Worm (Caenorhabditis elegans) whole organism, late embryonic: ENCODE measurements around the gene cni-1.

Source experiments
- C38D4.7 ChIP-seq: fragments of 200-800 bp; sonication (Bioruptor generic); optimal IDR thresholded peaks from 2 replicates; lab custom pipeline; 2018; ENCODE audit warnings: mild to moderate bottlenecking, missing genetic modification characterization, moderate library complexity, missing compliant biosample characterization
- F13H6.1 ChIP-seq: sonication (generic microtip); optimal IDR thresholded peaks from 2 replicates; lab custom pipeline; 2016; ENCODE audit warnings: missing genetic modification characterization, missing compliant biosample characterization
- K09A11.1 ChIP-seq: sonication (generic microtip); optimal IDR thresholded peaks from 2 replicates; lab custom pipeline; 2017; ENCODE audit warnings: antibody characterized with exemption, mild to moderate bottlenecking, missing genetic modification characterization, missing compliant biosample characterization; ENCODE audit not compliant: insufficient read depth
- T23F11.4 ChIP-seq: fragments of 200-800 bp; sonication (Bioruptor generic); optimal IDR thresholded peaks from 2 replicates; lab custom pipeline; 2018; ENCODE audit warnings: mild to moderate bottlenecking, missing genetic modification characterization, missing compliant biosample characterization
- ama-1 ChIP-seq: fragments of 150-350 bp; optimal IDR thresholded peaks from 2 replicates; lab custom pipeline; 2014
- ceh-14 ChIP-seq: sonication (generic microtip); optimal IDR thresholded peaks from 2 replicates; lab custom pipeline; 2016; ENCODE audit warnings: missing genotype, missing genetic modification characterization, missing compliant biosample characterization
- ceh-19 ChIP-seq: fragments of 200-800 bp; sonication (Bioruptor generic); optimal IDR thresholded peaks from 2 replicates; lab custom pipeline; 2018; ENCODE audit warnings: mild to moderate bottlenecking, missing genetic modification characterization, missing compliant biosample characterization
- ceh-2 ChIP-seq: sonication (generic microtip); optimal IDR thresholded peaks from 2 replicates; lab custom pipeline; 2016; ENCODE audit warnings: missing genotype, missing genetic modification characterization, missing compliant biosample characterization
- ceh-22 ChIP-seq: sonication (generic microtip); optimal IDR thresholded peaks from 2 replicates; lab custom pipeline; 2017; ENCODE audit warnings: missing biosample characterization, missing genetic modification characterization
- ceh-24 ChIP-seq: sonication (generic microtip); optimal IDR thresholded peaks from 2 replicates; lab custom pipeline; 2016; ENCODE audit warnings: mild to moderate bottlenecking, missing genetic modification characterization, missing compliant biosample characterization
- ceh-30 ChIP-seq: fragments of 150-350 bp; optimal IDR thresholded peaks from 2 replicates; lab custom pipeline; 2014; ENCODE audit warnings: missing biosample characterization, missing genetic modification characterization
- ceh-31 ChIP-seq: sonication (generic microtip); optimal IDR thresholded peaks from 2 replicates; lab custom pipeline; 2016; ENCODE audit warnings: missing genetic modification characterization, missing compliant biosample characterization
- ceh-6 ChIP-seq: fragments of 200-800 bp; sonication (Bioruptor generic); optimal IDR thresholded peaks from 2 replicates; lab custom pipeline; 2018; ENCODE audit warnings: mild to moderate bottlenecking, missing genetic modification characterization, missing compliant biosample characterization
- ceh-9 ChIP-seq: sonication (generic microtip); optimal IDR thresholded peaks from 2 replicates; lab custom pipeline; 2016; ENCODE audit warnings: mild to moderate bottlenecking, missing genetic modification characterization, inconsistent platforms, missing compliant biosample characterization
- che-1 ChIP-seq: sonication (generic microtip); optimal IDR thresholded peaks from 2 replicates; lab custom pipeline; 2016; ENCODE audit warnings: mild to moderate bottlenecking, missing genetic modification characterization, missing compliant biosample characterization
- dmd-4 ChIP-seq: sonication (generic microtip); optimal IDR thresholded peaks from 2 replicates; lab custom pipeline; 2016; ENCODE audit warnings: borderline replicate concordance, missing genetic modification characterization, missing compliant biosample characterization
- elt-2 ChIP-seq: sonication (generic microtip); optimal IDR thresholded peaks from 2 replicates; lab custom pipeline; 2016; ENCODE audit warnings: missing genetic modification reagents, missing genetic modification characterization, missing compliant biosample characterization
- elt-4 ChIP-seq: sonication (generic microtip); optimal IDR thresholded peaks from 2 replicates; lab custom pipeline; 2016; ENCODE audit warnings: missing genetic modification characterization, missing compliant biosample characterization
- ets-4 ChIP-seq: sonication (generic microtip); optimal IDR thresholded peaks from 2 replicates; lab custom pipeline; 2016; ENCODE audit warnings: missing genetic modification characterization, missing compliant biosample characterization
- eyg-1 ChIP-seq: sonication (generic microtip); optimal IDR thresholded peaks from 2 replicates; lab custom pipeline; 2016; ENCODE audit warnings: missing genotype, missing genetic modification characterization, missing compliant biosample characterization
- fkh-10 ChIP-seq: fragments of 150-350 bp; optimal IDR thresholded peaks from 2 replicates; lab custom pipeline; 2014; ENCODE audit warnings: missing biosample characterization, missing genetic modification reagents, missing genetic modification characterization
- fkh-6 ChIP-seq: sonication (generic microtip); optimal IDR thresholded peaks from 2 replicates; lab custom pipeline; 2016; ENCODE audit warnings: missing genetic modification characterization, missing compliant biosample characterization
- hlh-13 ChIP-seq: fragments of 200-800 bp; sonication (Bioruptor generic); optimal IDR thresholded peaks from 2 replicates; lab custom pipeline; 2018; ENCODE audit warnings: mild to moderate bottlenecking, missing genetic modification characterization, missing compliant biosample characterization
- hlh-30 ChIP-seq: sonication (generic microtip); optimal IDR thresholded peaks from 2 replicates; lab custom pipeline; 2017; ENCODE audit warnings: antibody characterized with exemption, missing genetic modification characterization, missing compliant biosample characterization; ENCODE audit not compliant: insufficient read depth
- hlh-6 ChIP-seq: sonication (generic microtip); optimal IDR thresholded peaks from 2 replicates; lab custom pipeline; 2016; ENCODE audit warnings: missing genotype, missing genetic modification characterization, missing compliant biosample characterization
- lim-6 ChIP-seq: sonication (generic microtip); optimal IDR thresholded peaks from 2 replicates; lab custom pipeline; 2016; ENCODE audit warnings: missing genetic modification characterization, missing compliant biosample characterization
- lin-11 ChIP-seq: fragments of 200-800 bp; sonication (Bioruptor generic); optimal IDR thresholded peaks from 2 replicates; lab custom pipeline; 2018; ENCODE audit warnings: mild to moderate bottlenecking, missing genetic modification characterization, missing compliant biosample characterization
- mec-3 ChIP-seq: sonication (generic microtip); optimal IDR thresholded peaks from 2 replicates; lab custom pipeline; 2016; ENCODE audit warnings: borderline replicate concordance, missing genetic modification characterization, missing compliant biosample characterization
- nfya-1 ChIP-seq: sonication (generic microtip); optimal IDR thresholded peaks from 2 replicates; lab custom pipeline; 2017; ENCODE audit warnings: missing genetic modification characterization, mild to moderate bottlenecking, missing compliant biosample characterization, antibody characterized with exemption, moderate library complexity
- nhr-11 ChIP-seq: fragments of 150-350 bp; optimal IDR thresholded peaks from 2 replicates; lab custom pipeline; 2014; ENCODE audit warnings: missing biosample characterization, missing genetic modification characterization
- nhr-232 ChIP-seq: sonication (generic microtip); optimal IDR thresholded peaks from 2 replicates; lab custom pipeline; 2016; ENCODE audit warnings: missing genetic modification characterization, missing compliant biosample characterization
- npax-4 ChIP-seq: sonication (generic microtip); optimal IDR thresholded peaks from 2 replicates; lab custom pipeline; 2016; ENCODE audit warnings: missing genetic modification characterization, missing compliant biosample characterization
- odd-2 ChIP-seq: sonication (generic microtip); optimal IDR thresholded peaks from 2 replicates; lab custom pipeline; 2017; ENCODE audit warnings: antibody characterized with exemption, mild to moderate bottlenecking, missing genetic modification characterization, missing compliant biosample characterization
- pag-3 ChIP-seq: sonication (generic microtip); optimal IDR thresholded peaks from 2 replicates; lab custom pipeline; 2016; ENCODE audit warnings: missing compliant biosample characterization, missing genetic modification characterization, borderline replicate concordance
- pat-9 ChIP-seq: fragments of 200-800 bp; sonication (Bioruptor generic); optimal IDR thresholded peaks from 2 replicates; lab custom pipeline; 2018; ENCODE audit warnings: mild to moderate bottlenecking, missing genetic modification characterization, moderate library complexity, missing compliant biosample characterization
- pha-2 ChIP-seq: sonication (generic microtip); optimal IDR thresholded peaks from 2 replicates; lab custom pipeline; 2017; ENCODE audit warnings: mild to moderate bottlenecking, missing genetic modification characterization, missing compliant biosample characterization
- pha-4 ChIP-seq: fragments of 150-350 bp; optimal IDR thresholded peaks from 2 replicates; lab custom pipeline; 2018; ENCODE audit warnings: missing biosample characterization, missing genetic modification reagents, missing genetic modification characterization
- pqm-1 ChIP-seq: sonication (generic microtip); optimal IDR thresholded peaks from 2 replicates; lab custom pipeline; 2016; ENCODE audit warnings: missing genetic modification characterization, missing compliant biosample characterization
- ref-2 ChIP-seq: sonication (generic microtip); optimal IDR thresholded peaks from 2 replicates; lab custom pipeline; 2016; ENCODE audit warnings: missing genetic modification characterization, missing compliant biosample characterization
- sdc-2 ChIP-seq: sonication (generic microtip); optimal IDR thresholded peaks from 2 replicates; lab custom pipeline; 2016; ENCODE audit warnings: missing genotype, missing genetic modification characterization, missing compliant biosample characterization
- sox-4 ChIP-seq: sonication (generic microtip); optimal IDR thresholded peaks from 2 replicates; lab custom pipeline; 2017; ENCODE audit warnings: mild to moderate bottlenecking, missing genetic modification characterization, inconsistent platforms, missing compliant biosample characterization
- syd-9 ChIP-seq: sonication (generic microtip); optimal IDR thresholded peaks from 2 replicates; lab custom pipeline; 2016; ENCODE audit warnings: mild to moderate bottlenecking, missing genetic modification characterization, moderate library complexity, missing compliant biosample characterization
- tbx-7 ChIP-seq: sonication (generic microtip); optimal IDR thresholded peaks from 2 replicates; lab custom pipeline; 2016; ENCODE audit warnings: missing genotype, missing genetic modification characterization, missing compliant biosample characterization
- unc-3 ChIP-seq, 2 experiments: fragments of 200-800 bp in 1 of 2; sonication (Bioruptor generic) in 1 of 2; sonication (generic microtip) in 1 of 2; conservative IDR thresholded peaks in 1 of 2; optimal IDR thresholded peaks in 1 of 2; 2 replicates each; pipeline versions ENCODE4 v1.3.6 to Lab custom; 2016 to 2022; ENCODE audit warnings: missing compliant biosample characterization in 2 of 2, missing genetic modification characterization in 2 of 2, missing genetic modification reagents in 1 of 2
- unc-42 ChIP-seq: sonication (generic microtip); optimal IDR thresholded peaks from 2 replicates; lab custom pipeline; 2016; ENCODE audit warnings: missing genotype, missing genetic modification characterization, missing compliant biosample characterization
- unc-55 ChIP-seq: sonication (generic microtip); optimal IDR thresholded peaks from 2 replicates; lab custom pipeline; 2017; ENCODE audit warnings: missing biosample characterization, missing genetic modification reagents, missing genetic modification characterization
- unc-86 ChIP-seq: sonication (generic microtip); optimal IDR thresholded peaks from 2 replicates; lab custom pipeline; 2016; ENCODE audit warnings: missing genetic modification characterization, missing compliant biosample characterization
- zip-5 ChIP-seq: sonication (generic microtip); optimal IDR thresholded peaks from 2 replicates; lab custom pipeline; 2016; ENCODE audit warnings: missing genetic modification characterization, missing compliant biosample characterization
- ztf-16 ChIP-seq: sonication (generic microtip); optimal IDR thresholded peaks from 2 replicates; lab custom pipeline; 2017; ENCODE audit warnings: missing genetic modification characterization, missing compliant biosample characterization

Gene cni-1

DNA sequence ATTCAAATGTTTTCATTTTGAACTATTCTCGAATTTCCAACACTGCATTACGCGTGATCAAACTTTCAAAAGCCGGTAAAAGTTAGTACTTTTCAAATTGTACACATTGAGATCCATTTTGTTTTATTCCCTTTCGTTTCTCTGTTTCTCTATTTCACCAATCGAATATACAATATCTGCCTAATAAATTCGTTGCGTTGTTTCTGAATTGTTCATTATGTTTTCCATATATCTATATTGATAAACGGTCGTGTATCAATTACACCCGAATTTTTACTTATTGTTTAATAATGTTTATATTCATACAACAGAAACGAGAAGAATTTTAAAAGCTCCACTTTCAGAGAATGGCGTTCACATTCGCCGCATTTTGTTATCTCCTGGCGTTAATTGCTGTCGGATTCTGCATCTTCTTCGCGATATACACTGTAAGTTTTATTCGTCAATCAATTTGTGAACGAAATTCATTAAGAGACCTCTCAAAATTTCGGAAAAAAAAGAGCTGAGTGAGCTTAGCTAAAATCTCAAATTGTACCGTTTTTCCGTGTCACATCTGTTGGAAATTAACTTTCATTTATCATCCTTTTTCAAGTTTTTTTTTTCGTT lies at the start of gene cni-1:
Gene cni-1 (plus strand): TSS at position 345 of the 606 bp plus-strand sequence.
- TF ChIP-seq ets-4 (tag; lab: Kevin White, UChicago) (no peak), lim-6 (no peak), eyg-1 (no peak), ceh-19 (GFP tag; lab: Kevin White, UChicago) (no peak), ceh-9 (no peak), F13H6.1 (no peak), hlh-30 (tag; lab: Kevin White, UChicago) (no peak), che-1 (tag; lab: Kevin White, UChicago) (no peak), sox-4 (tag; lab: Kevin White, UChicago) (no peak), zip-5 (no peak), hlh-6 (tag; lab: Kevin White, UChicago) (no peak), fkh-6 (tag; lab: Kevin White, UChicago) (no peak), pag-3 (tag; lab: Kevin White, UChicago) (no peak), T23F11.4 (GFP tag; lab: Kevin White, UChicago) (no peak)

ce11 chrV:13130439-13130840 lies 49.7 kb upstream of the cni-1 start:
- no peak for TF ChIP-seq ceh-30 (tag; lab: Kevin White, UChicago)
- TF ChIP-seq elt-2 (tag; lab: Kevin White, UChicago): peak; percentile 38
- TF ChIP-seq eyg-1: no peak
- TF ChIP-seq sdc-2 (tag; lab: Kevin White, UChicago): peak; percentile 44
- peak; percentile 74 for TF ChIP-seq nfya-1 (tag; lab: Kevin White, UChicago)
- peak; percentile 20 for TF ChIP-seq dmd-4 (tag; lab: Kevin White, UChicago)
- TF ChIP-seq ceh-24: no peak
- TF ChIP-seq nhr-11: no peak
- no peak for TF ChIP-seq elt-4 (tag; lab: Kevin White, UChicago)
- TF ChIP-seq ztf-16 (tag; lab: Kevin White, UChicago): no peak
- TF ChIP-seq ceh-2 (tag; lab: Kevin White, UChicago): peak; percentile 32
- peak; percentile 20 for TF ChIP-seq nhr-232 (tag; lab: Kevin White, UChicago)
- no peak for TF ChIP-seq ceh-6
- no peak for TF ChIP-seq sox-4 (tag; lab: Kevin White, UChicago)
- no peak for TF ChIP-seq fkh-10 (GFP tag; lab: Kevin White, UChicago)
- TF ChIP-seq unc-55 (GFP tag; lab: Kevin White, UChicago): peak; percentile 59
- no peak for TF ChIP-seq ama-1 (lab: Kevin White, UChicago)
- no peak for TF ChIP-seq npax-4 (tag; lab: Kevin White, UChicago)
- peak; percentile 8 for TF ChIP-seq C38D4.7 (GFP tag; lab: Kevin White, UChicago)
- no peak for TF ChIP-seq pat-9 (tag; lab: Kevin White, UChicago)
- no peak for TF ChIP-seq che-1 (tag; lab: Kevin White, UChicago)
- peak; percentile 21 for TF ChIP-seq lim-6
- no peak for TF ChIP-seq unc-86 (tag; lab: Kevin White, UChicago)
- TF ChIP-seq mec-3 (tag; lab: Kevin White, UChicago): no peak
- TF ChIP-seq ref-2: peak; percentile 54
- TF ChIP-seq pha-2 (tag; lab: Kevin White, UChicago): no peak
- no peak for TF ChIP-seq pha-4
- TF ChIP-seq pqm-1 (tag; lab: Kevin White, UChicago): no peak
- peak; percentile 46 for TF ChIP-seq ceh-14 (tag; lab: Kevin White, UChicago)
- TF ChIP-seq lin-11 (tag; lab: Kevin White, UChicago): no peak
- peak; percentile 56 for TF ChIP-seq hlh-6 (tag; lab: Kevin White, UChicago)
- TF ChIP-seq ceh-31 (tag; lab: Kevin White, UChicago): peak; percentile 69
- TF ChIP-seq K09A11.1 (tag; lab: Kevin White, UChicago): no peak
- TF ChIP-seq hlh-13 (GFP tag; lab: Kevin White, UChicago): no peak
- TF ChIP-seq ceh-22 (tag; lab: Kevin White, UChicago): no peak
- no peak for TF ChIP-seq fkh-6 (tag; lab: Kevin White, UChicago)
- TF ChIP-seq syd-9: peak; percentile 26
- TF ChIP-seq F13H6.1: peak; percentile 7
- TF ChIP-seq unc-42 (tag; lab: Kevin White, UChicago): peak; percentile 78
- no peak for TF ChIP-seq zip-5
- no peak for TF ChIP-seq unc-3 (GFP tag; conservative IDR thresholded peaks at IDR 0.05; lab: Robert Waterston, UW)
- no peak for TF ChIP-seq unc-3 (tag; optimal IDR thresholded peaks at IDR 0.05; lab: Kevin White, UChicago)
- TF ChIP-seq tbx-7 (tag; lab: Kevin White, UChicago): no peak
- no peak for TF ChIP-seq odd-2
